Fruit fly (Drosophila melanogaster) whole organism, embryonic: ENCODE data around the gene Nf1.

Source experiments
- Awh ChIP-seq: fragments of 200-800 bp; sonication (Bioruptor generic); IDR thresholded peaks from 2 replicates; pipeline ENCODE4, ENCODE4 v1.3.6; 2022; ENCODE audit warnings: missing biosample characterization, missing genetic modification characterization
- B-H1 ChIP-seq: fragments of 200-800 bp; sonication (Bioruptor generic); IDR thresholded peaks from 3 replicates; pipeline ENCODE4 v1.3.6; 2022; ENCODE audit warnings: missing biosample characterization, missing genetic modification characterization
- CG10147 ChIP-seq: fragments of 200-800 bp; sonication (Bioruptor generic); optimal IDR thresholded peaks from 2 replicates; lab custom pipeline; 2019; ENCODE audit warnings: missing biosample characterization, mild to moderate bottlenecking, missing genetic modification characterization, moderate library complexity
- CG10431 ChIP-seq: fragments of 200-800 bp; sonication (Bioruptor generic); optimal IDR thresholded peaks from 3 replicates; lab custom pipeline; 2018; ENCODE audit warnings: missing biosample characterization, mild to moderate bottlenecking, missing genetic modification characterization
- CG10543 ChIP-seq: fragments of 200-800 bp; sonication (Bioruptor generic); optimal IDR thresholded peaks from 3 replicates; lab custom pipeline; 2017; ENCODE audit warnings: missing biosample characterization, mild to moderate bottlenecking, missing genetic modification characterization, moderate library complexity
- CG11504 ChIP-seq: fragments of 200-800 bp; sonication (Bioruptor generic); optimal IDR thresholded peaks from 3 replicates; lab custom pipeline; 2019; ENCODE audit warnings: missing biosample characterization, mild to moderate bottlenecking, missing genetic modification characterization, moderate library complexity
- CG12219 ChIP-seq: fragments of 200-800 bp; sonication (Bioruptor generic); optimal IDR thresholded peaks from 3 replicates; lab custom pipeline; 2018; ENCODE audit warnings: missing biosample characterization, mild to moderate bottlenecking, missing genetic modification characterization
- CG14441 ChIP-seq: fragments of 200-800 bp; sonication (Bioruptor generic); IDR thresholded peaks from 2 replicates; pipeline ENCODE4 v1.3.6; 2022; ENCODE audit warnings: missing biosample characterization, missing genetic modification characterization
- CG15073 ChIP-seq: fragments of 200-800 bp; sonication (Bioruptor generic); optimal IDR thresholded peaks from 2 replicates; lab custom pipeline; 2016; ENCODE audit warnings: missing biosample characterization, missing genetic modification characterization
- CG15514 ChIP-seq: fragments of 200-800 bp; sonication (Bioruptor generic); optimal IDR thresholded peaks from 3 replicates; lab custom pipeline; 2017; ENCODE audit warnings: missing biosample characterization, missing genetic modification characterization, mild to moderate bottlenecking, moderate library complexity, missing genetic modification reagents
- CG17829 ChIP-seq: fragments of 200-800 bp; optimal IDR thresholded peaks from 2 replicates; lab custom pipeline; 2019; ENCODE audit warnings: missing biosample characterization, mild to moderate bottlenecking, missing genetic modification characterization, moderate library complexity
- CG1792 ChIP-seq: fragments of 200-800 bp; sonication (Bioruptor generic); optimal IDR thresholded peaks from 2 replicates; lab custom pipeline; 2016; ENCODE audit warnings: missing biosample characterization, missing genetic modification characterization
- CG2199 ChIP-seq: fragments of 200-800 bp; sonication (Bioruptor generic); IDR thresholded peaks from 3 replicates; pipeline ENCODE4 v1.3.6; 2022; ENCODE audit warnings: missing biosample characterization, missing genetic modification characterization
- CG31388 ChIP-seq: fragments of 200-800 bp; sonication (Bioruptor generic); optimal IDR thresholded peaks from 2 replicates; lab custom pipeline; 2016; ENCODE audit warnings: missing biosample characterization, missing genetic modification characterization
- CG5953 ChIP-seq: fragments of 200-800 bp; sonication (Bioruptor generic); IDR thresholded peaks from 2 replicates; pipeline ENCODE4 v1.3.6; 2022; ENCODE audit warnings: missing biosample characterization, missing genetic modification characterization
- CG6254 ChIP-seq: fragments of 200-800 bp; sonication (Bioruptor generic); optimal IDR thresholded peaks from 3 replicates; lab custom pipeline; 2017; ENCODE audit warnings: mild to moderate bottlenecking, missing biosample characterization, missing genetic modification reagents, missing genetic modification characterization
- CG7357 ChIP-seq: fragments of 200-800 bp; sonication (Bioruptor generic); IDR thresholded peaks from 3 replicates; pipeline ENCODE4 v1.3.6; 2022; ENCODE audit warnings: missing biosample characterization, missing genetic modification characterization
- CG7556 ChIP-seq: fragments of 200-800 bp; sonication (Bioruptor generic); optimal IDR thresholded peaks from 2 replicates; lab custom pipeline; 2017; ENCODE audit warnings: missing biosample characterization, mild to moderate bottlenecking, missing genetic modification characterization
- CG7839 ChIP-seq: fragments of 200-800 bp; sonication (Bioruptor generic); optimal IDR thresholded peaks from 3 replicates; lab custom pipeline; 2018; ENCODE audit warnings: missing biosample characterization, mild to moderate bottlenecking, missing genetic modification characterization, moderate library complexity
- CG7987 ChIP-seq: fragments of 200-800 bp; sonication (Bioruptor generic); optimal IDR thresholded peaks from 2 replicates; lab custom pipeline; 2018; ENCODE audit warnings: missing biosample characterization, mild to moderate bottlenecking, missing genetic modification characterization, moderate library complexity
- CG9215 ChIP-seq: fragments of 200-800 bp; sonication (Bioruptor generic); IDR thresholded peaks from 2 replicates; pipeline ENCODE4 v1.3.6; 2022; ENCODE audit warnings: missing biosample characterization, missing genetic modification characterization
- CG9437 ChIP-seq: fragments of 200-800 bp; sonication (Bioruptor generic); optimal IDR thresholded peaks from 2 replicates; lab custom pipeline; 2018; ENCODE audit warnings: missing biosample characterization, mild to moderate bottlenecking, missing genetic modification characterization
- CrebB ChIP-seq: fragments of 200-800 bp; sonication (Bioruptor generic); optimal IDR thresholded peaks from 3 replicates; lab custom pipeline; 2018; ENCODE audit warnings: missing biosample characterization, mild to moderate bottlenecking, missing genetic modification characterization
- Drgx ChIP-seq: fragments of 200-800 bp; sonication (Bioruptor generic); IDR thresholded peaks from 2 replicates; pipeline ENCODE4 v1.3.6; 2022; ENCODE audit warnings: missing biosample characterization, missing genetic modification characterization
- Elba2 ChIP-seq: fragments of 200-800 bp; sonication (Bioruptor generic); optimal IDR thresholded peaks from 3 replicates; lab custom pipeline; 2016; ENCODE audit warnings: missing biosample characterization, missing genetic modification characterization
- HLH4C ChIP-seq: fragments of 200-800 bp; sonication (Bioruptor generic); IDR thresholded peaks from 3 replicates; pipeline ENCODE4 v1.3.6; 2022; ENCODE audit warnings: missing biosample characterization, missing genetic modification characterization; ENCODE audit not compliant: partially characterized antibody
- Hr3 ChIP-seq: fragments of 200-800 bp; sonication (Bioruptor generic); optimal IDR thresholded peaks from 3 replicates; lab custom pipeline; 2016; ENCODE audit warnings: missing biosample characterization, missing genetic modification characterization
- MBD-R2 ChIP-seq: fragments of 200-800 bp; sonication (Bioruptor generic); IDR thresholded peaks from 2 replicates; pipeline ENCODE4 v1.3.6; 2022; ENCODE audit warnings: missing biosample characterization, missing genetic modification characterization
- NFAT ChIP-seq: fragments of 200-800 bp; sonication (Bioruptor generic); IDR thresholded peaks from 2 replicates; pipeline ENCODE4 v1.3.6; 2022; ENCODE audit warnings: missing biosample characterization, missing genetic modification characterization
- Nf-YB ChIP-seq: fragments of 200-800 bp; sonication (Bioruptor generic); optimal IDR thresholded peaks from 3 replicates; lab custom pipeline; 2019; ENCODE audit warnings: missing biosample characterization, mild to moderate bottlenecking, missing genetic modification characterization, moderate library complexity
- Rx ChIP-seq: fragments of 200-800 bp; sonication (Bioruptor generic); IDR thresholded peaks from 2 replicates; pipeline ENCODE4 v1.3.6; 2022; ENCODE audit warnings: missing biosample characterization, missing genetic modification characterization
- Sox100B ChIP-seq: fragments of 200-800 bp; sonication (Bioruptor generic); optimal IDR thresholded peaks from 3 replicates; lab custom pipeline; 2018; ENCODE audit warnings: missing biosample characterization, mild to moderate bottlenecking, missing genetic modification characterization
- Usf ChIP-seq: fragments of 200-800 bp; sonication (Bioruptor generic); optimal IDR thresholded peaks from 2 replicates; lab custom pipeline; 2017; ENCODE audit warnings: missing genotype, missing biosample characterization, missing genetic modification characterization
- aop ChIP-seq: fragments of 200-800 bp; sonication (Bioruptor generic); IDR thresholded peaks from 2 replicates; pipeline ENCODE4 v1.3.6; 2022; ENCODE audit warnings: missing biosample characterization, missing genetic modification characterization
- exex ChIP-seq: fragments of 200-800 bp; sonication (Bioruptor generic); optimal IDR thresholded peaks from 4 replicates; lab custom pipeline; 2018; ENCODE audit warnings: missing biosample characterization, mild to moderate bottlenecking, missing genetic modification characterization, moderate library complexity
- eyg ChIP-seq: fragments of 200-800 bp; sonication (Bioruptor generic); optimal IDR thresholded peaks from 3 replicates; lab custom pipeline; 2016; ENCODE audit warnings: missing biosample characterization, missing genetic modification characterization
- gce ChIP-seq: fragments of 200-800 bp; sonication (Bioruptor generic); IDR thresholded peaks from 3 replicates; pipeline ENCODE4 v1.3.6; 2022; ENCODE audit warnings: missing biosample characterization, missing genetic modification characterization
- gem ChIP-seq: fragments of 200-800 bp; sonication (Bioruptor generic); optimal IDR thresholded peaks from 2 replicates; lab custom pipeline; 2019; ENCODE audit warnings: missing biosample characterization, mild to moderate bottlenecking, missing genetic modification characterization, moderate library complexity
- grn ChIP-seq: fragments of 200-800 bp; sonication (Bioruptor generic); optimal IDR thresholded peaks from 3 replicates; lab custom pipeline; 2017; ENCODE audit warnings: missing biosample characterization, missing genetic modification characterization
- h ChIP-seq: fragments of >200 bp; optimal IDR thresholded peaks from 2 replicates; lab custom pipeline; 2017
- ham ChIP-seq: fragments of 200-800 bp; sonication (Bioruptor generic); IDR thresholded peaks from 2 replicates; pipeline ENCODE4 v1.3.6; 2022; ENCODE audit warnings: missing biosample characterization, missing genetic modification characterization
- jigr1 ChIP-seq: fragments of 200-800 bp; sonication (Bioruptor generic); IDR thresholded peaks from 3 replicates; pipeline ENCODE4 v1.3.6; 2022; ENCODE audit warnings: missing biosample characterization, missing genetic modification characterization
- jing ChIP-seq: fragments of 200-800 bp; sonication (Bioruptor generic); optimal IDR thresholded peaks from 2 replicates; lab custom pipeline; 2018; ENCODE audit warnings: missing biosample characterization, mild to moderate bottlenecking, missing genetic modification characterization
- klu ChIP-seq: fragments of 200-800 bp; sonication (Bioruptor generic); IDR thresholded peaks from 2 replicates; pipeline ENCODE4 v1.3.6; 2022; ENCODE audit warnings: missing biosample characterization, missing genetic modification characterization
- lab ChIP-seq: fragments of 200-800 bp; sonication (Bioruptor generic); optimal IDR thresholded peaks from 3 replicates; lab custom pipeline; 2017; ENCODE audit warnings: missing biosample characterization, missing genetic modification characterization, mild to moderate bottlenecking, moderate library complexity, missing genetic modification reagents
- pb ChIP-seq: fragments of 200-800 bp; sonication (Bioruptor generic); optimal IDR thresholded peaks from 3 replicates; lab custom pipeline; 2016; ENCODE audit warnings: missing biosample characterization, missing genetic modification characterization
- pita ChIP-seq: fragments of 200-800 bp; sonication (Bioruptor generic); optimal IDR thresholded peaks from 2 replicates; lab custom pipeline; 2017; ENCODE audit warnings: missing biosample characterization, mild to moderate bottlenecking, missing genetic modification characterization
- pzg ChIP-seq: fragments of 200-800 bp; sonication (Bioruptor generic); optimal IDR thresholded peaks from 3 replicates; lab custom pipeline; 2018; ENCODE audit warnings: missing biosample characterization, mild to moderate bottlenecking, missing genetic modification characterization, moderate library complexity
- run ChIP-seq: fragments of 200-800 bp; sonication (Bioruptor generic); optimal IDR thresholded peaks from 3 replicates; lab custom pipeline; 2018; ENCODE audit warnings: missing biosample characterization, mild to moderate bottlenecking, missing genetic modification characterization
- sd ChIP-seq: fragments of 200-800 bp; sonication (Bioruptor generic); optimal IDR thresholded peaks from 3 replicates; lab custom pipeline; 2018; ENCODE audit warnings: missing biosample characterization, mild to moderate bottlenecking, missing genetic modification characterization, moderate library complexity

Gene Nf1

DNA sequence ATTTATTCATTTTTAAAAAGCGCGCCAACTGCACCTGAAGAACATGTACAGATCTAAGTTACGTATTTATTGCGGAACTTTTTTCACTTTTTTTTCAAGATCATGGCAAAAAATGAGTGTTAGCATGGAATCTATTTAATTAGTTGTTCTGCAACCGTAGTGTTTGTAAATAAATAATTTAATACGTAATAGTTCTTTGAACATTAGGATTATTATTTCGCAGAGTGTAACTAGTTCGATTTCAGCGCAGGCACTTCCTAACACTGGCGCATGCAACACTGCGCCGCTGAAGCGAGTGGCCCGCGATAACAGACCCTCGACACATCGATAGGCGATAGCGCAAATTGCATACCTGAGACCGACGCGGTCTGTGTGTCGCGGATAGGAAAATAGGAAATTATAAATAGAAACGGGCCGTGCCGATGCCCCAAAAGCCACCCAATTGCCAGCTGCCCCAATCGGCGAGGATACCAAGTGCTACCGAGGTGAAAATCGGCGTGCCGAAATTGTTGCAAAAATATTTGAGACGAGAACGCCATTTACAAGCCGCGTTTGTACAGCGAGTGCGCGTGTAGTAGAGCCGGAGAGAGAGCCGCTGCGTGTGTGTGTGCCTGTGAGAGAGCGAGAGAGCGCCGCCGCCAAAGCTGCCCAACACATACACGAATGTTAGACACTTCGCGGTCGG is 58.7 kb downstream of the Nf1 start, which contains the start of gene gro (continued):
- TF ChIP-seq grn (GFP tag; lab: Kevin White, UChicago) (peak; percentile 27), CG7987 (GFP tag; lab: Kevin White, UChicago) (peak; percentile 82), CG12219 (GFP tag; lab: Kevin White, UChicago) (peak; percentile 23), CG11504 (peak; percentile 57), Sox100B (GFP tag; lab: Kevin White, UChicago) (peak; percentile 47), CG15514 (peak; percentile 99), CG9215 (GFP tag; lab: Robert Waterston, UW) (peak; percentile 63), NFAT (GFP tag; lab: Robert Waterston, UW) (peak; percentile 82), h (lab: Kevin White, UChicago) (no peak), lab (peak; percentile 82), CG7357 (GFP tag; lab: Robert Waterston, UW) (0 out of 3 replicates have a peak, but pooled peaks have one; percentile 43), gem (tag; lab: Kevin White, UChicago) (peak; percentile 78), CG9437 (peak; percentile 85), Awh (GFP tag; lab: Robert Waterston, UW) (no peak; the same call in 1 of the 2 replicates), CG7839 (tag; lab: Kevin White, UChicago) (peak; percentile 47), Nf-YB (GFP tag; lab: Kevin White, UChicago) (peak; percentile 20), CG14441 (GFP tag; lab: Robert Waterston, UW) (peak; percentile 55), CG17829 (tag; lab: Kevin White, UChicago) (peak; percentile 69), CG15073 (GFP tag; lab: Kevin White, UChicago) (no peak), sd (tag; lab: Kevin White, UChicago) (peak; percentile 45), CrebB (tag; lab: Kevin White, UChicago) (no peak), run (tag; lab: Kevin White, UChicago) (no peak), CG6254 (peak; percentile 19), jigr1 (GFP tag; lab: Robert Waterston, UW) (no peak), CG10431 (GFP tag; lab: Kevin White, UChicago) (no peak), klu (0 out of 2 replicates have a peak, but pooled peaks have one; percentile 22), pzg (GFP tag; lab: Kevin White, UChicago) (peak; percentile 97), CG10147 (peak; percentile 30), CG5953 (GFP tag; lab: Robert Waterston, UW) (no peak), aop (no peak), Usf (GFP tag; lab: Kevin White, UChicago) (no peak), Hr3 (GFP tag; lab: Kevin White, UChicago) (peak; percentile 68), Drgx (GFP tag; lab: Robert Waterston, UW) (peak; percentile 25; the same call in 1 of the 2 replicates), Elba2 (GFP tag; lab: Kevin White, UChicago) (peak; percentile 91), exex (tag; lab: Kevin White, UChicago) (no peak), jing (GFP tag; lab: Kevin White, UChicago) (no peak), Rx (0 out of 2 replicates have a peak, but pooled peaks have one; percentile 52), eyg (GFP tag; lab: Kevin White, UChicago) (no peak), CG10543 (GFP tag; lab: Kevin White, UChicago) (peak; percentile 75), CG1792 (GFP tag; lab: Kevin White, UChicago) (peak; percentile 61), B-H1 (peak; percentile 37; the same call in 2 of the 3 replicates), HLH4C (peak; percentile 85), CG31388 (peak; percentile 13), ham (GFP tag; lab: Robert Waterston, UW) (no peak), MBD-R2 (GFP tag; lab: Robert Waterston, UW) (peak; percentile 67), CG7556 (GFP tag; lab: Kevin White, UChicago) (peak; percentile 39), pb (peak; percentile 53), pita (GFP tag; lab: Kevin White, UChicago) (no peak), CG2199 (GFP tag; lab: Robert Waterston, UW) (0 out of 3 replicates have a peak, but pooled peaks have one; percentile 29), gce (no peak)
